Fruit fly (Drosophila melanogaster) whole organism, embryonic: Measurements from ENCODE around the gene Sld5.

Experiments used
- Adf1 ChIP-seq: fragments of 200-800 bp; sonication (Bioruptor generic); IDR thresholded peaks from 2 replicates; pipeline ENCODE4 v1.3.6; 2022; ENCODE audit warnings: missing biosample characterization, missing genetic modification characterization
- Blimp-1 ChIP-seq: fragments of 200-800 bp; sonication (Bioruptor generic); optimal IDR thresholded peaks from 3 replicates; lab custom pipeline; 2018; ENCODE audit warnings: missing biosample characterization, missing genetic modification characterization, mild to moderate bottlenecking, moderate library complexity, missing genetic modification reagents
- CG10209 ChIP-seq: fragments of 200-800 bp; sonication (Bioruptor generic); optimal IDR thresholded peaks from 3 replicates; lab custom pipeline; 2017; ENCODE audit warnings: missing biosample characterization, mild to moderate bottlenecking, missing genetic modification characterization, missing genetic modification reagents
- CG11504 ChIP-seq: fragments of 200-800 bp; sonication (Bioruptor generic); optimal IDR thresholded peaks from 3 replicates; lab custom pipeline; 2019; ENCODE audit warnings: missing biosample characterization, mild to moderate bottlenecking, missing genetic modification characterization, moderate library complexity
- CG12744 ChIP-seq: fragments of 200-800 bp; sonication (Bioruptor generic); optimal IDR thresholded peaks from 2 replicates; lab custom pipeline; 2016; ENCODE audit warnings: missing biosample characterization, missing genetic modification characterization
- CG13775 ChIP-seq: fragments of 200-800 bp; sonication (Bioruptor generic); optimal IDR thresholded peaks from 3 replicates; lab custom pipeline; 2017; ENCODE audit warnings: missing biosample characterization, mild to moderate bottlenecking, missing genetic modification characterization
- CG14441 ChIP-seq: fragments of 200-800 bp; sonication (Bioruptor generic); IDR thresholded peaks from 2 replicates; pipeline ENCODE4 v1.3.6; 2022; ENCODE audit warnings: missing biosample characterization, missing genetic modification characterization
- CG15269 ChIP-seq: fragments of 200-800 bp; sonication (Bioruptor generic); optimal IDR thresholded peaks from 2 replicates; lab custom pipeline; 2018; ENCODE audit warnings: missing biosample characterization, mild to moderate bottlenecking, missing genetic modification characterization, moderate library complexity
- CG15601 ChIP-seq: fragments of 200-800 bp; sonication (Bioruptor generic); optimal IDR thresholded peaks from 3 replicates; lab custom pipeline; 2019; ENCODE audit warnings: missing biosample characterization, mild to moderate bottlenecking, missing genetic modification characterization, moderate library complexity
- CG17361 ChIP-seq: fragments of 200-800 bp; sonication (Bioruptor generic); IDR thresholded peaks from 3 replicates; pipeline ENCODE4 v1.3.6; 2022; ENCODE audit warnings: missing biosample characterization, missing genetic modification characterization
- CG17802 ChIP-seq: fragments of 200-800 bp; sonication (Bioruptor generic); optimal IDR thresholded peaks from 2 replicates; lab custom pipeline; 2018; ENCODE audit warnings: missing biosample characterization, mild to moderate bottlenecking, missing genetic modification characterization, moderate library complexity
- CG2202 ChIP-seq: fragments of 200-800 bp; sonication (Bioruptor generic); optimal IDR thresholded peaks from 2 replicates; lab custom pipeline; 2018; ENCODE audit warnings: missing biosample characterization, mild to moderate bottlenecking, missing genetic modification characterization
- CG31224 ChIP-seq: fragments of 200-800 bp; sonication (Bioruptor generic); IDR thresholded peaks from 2 replicates; pipeline ENCODE4 v1.3.6; 2022; ENCODE audit warnings: missing biosample characterization, missing genetic modification characterization
- CG33213 ChIP-seq: fragments of 200-800 bp; sonication (Bioruptor generic); optimal IDR thresholded peaks from 3 replicates; lab custom pipeline; 2016; ENCODE audit warnings: missing biosample characterization, missing genetic modification characterization
- CG4854 ChIP-seq: fragments of 200-800 bp; sonication (Bioruptor generic); optimal IDR thresholded peaks from 2 replicates; lab custom pipeline; 2016; ENCODE audit warnings: missing biosample characterization, missing genetic modification characterization, inconsistent platforms
- CG6813 ChIP-seq: fragments of 200-800 bp; sonication (Bioruptor generic); optimal IDR thresholded peaks from 2 replicates; lab custom pipeline; 2017; ENCODE audit warnings: missing biosample characterization, missing genetic modification characterization, mild to moderate bottlenecking, moderate library complexity, missing genetic modification reagents
- CG7271 ChIP-seq: fragments of 200-800 bp; sonication (Bioruptor generic); optimal IDR thresholded peaks from 2 replicates; lab custom pipeline; 2018; ENCODE audit warnings: missing biosample characterization, mild to moderate bottlenecking, missing genetic modification characterization, moderate library complexity
- CG8290 ChIP-seq, 3 experiments: fragments of 200-800 bp; sonication (Bioruptor generic); optimal IDR thresholded peaks; 2 replicates each; lab custom pipeline; 2016 to 2019; ENCODE audit warnings: missing biosample characterization in 3 of 3, missing genetic modification characterization in 3 of 3, mild to moderate bottlenecking in 2 of 3, moderate library complexity in 1 of 3
- CG8388 ChIP-seq: fragments of 200-800 bp; sonication (Bioruptor generic); optimal IDR thresholded peaks from 2 replicates; lab custom pipeline; 2019; ENCODE audit warnings: missing biosample characterization, mild to moderate bottlenecking, missing genetic modification characterization, moderate library complexity
- D19B ChIP-seq: fragments of 200-800 bp; sonication (Bioruptor generic); optimal IDR thresholded peaks from 2 replicates; lab custom pipeline; 2017; ENCODE audit warnings: missing biosample characterization, mild to moderate bottlenecking, missing genetic modification characterization
- Eip74EF ChIP-seq, 2 experiments: fragments of 200-800 bp in 1 of 2; fragments of >200 bp in 1 of 2; sonication (Bioruptor generic) in 1 of 2; optimal IDR thresholded peaks; 2 replicates each; lab custom pipeline; 2017 to 2019; ENCODE audit warnings: missing biosample characterization in 2 of 2, missing genetic modification characterization in 2 of 2, mild to moderate bottlenecking in 1 of 2, moderate library complexity in 1 of 2
- Ets97D ChIP-seq: fragments of 200-800 bp; sonication (Bioruptor generic); optimal IDR thresholded peaks from 3 replicates; lab custom pipeline; 2016; ENCODE audit warnings: missing biosample characterization, missing genetic modification characterization
- Fer3 ChIP-seq: fragments of 200-800 bp; sonication (Bioruptor generic); optimal IDR thresholded peaks from 2 replicates; lab custom pipeline; 2018; ENCODE audit warnings: missing biosample characterization, mild to moderate bottlenecking, missing genetic modification characterization, moderate library complexity
- H15 ChIP-seq: fragments of 200-800 bp; sonication (Bioruptor generic); IDR thresholded peaks from 3 replicates; pipeline ENCODE4 v1.3.6; 2022; ENCODE audit warnings: missing biosample characterization, missing genetic modification characterization
- HLH54F ChIP-seq: fragments of 200-800 bp; sonication (Bioruptor generic); optimal IDR thresholded peaks from 3 replicates; lab custom pipeline; 2016; ENCODE audit warnings: missing biosample characterization, missing genetic modification characterization
- HLHmδ ChIP-seq: fragments of 200-800 bp; sonication (Bioruptor generic); optimal IDR thresholded peaks from 2 replicates; lab custom pipeline; 2018; ENCODE audit warnings: missing biosample characterization, mild to moderate bottlenecking, missing genetic modification characterization, moderate library complexity
- Hsf ChIP-seq: fragments of 200-800 bp; sonication (Bioruptor generic); optimal IDR thresholded peaks from 3 replicates; lab custom pipeline; 2016; ENCODE audit warnings: missing biosample characterization, missing genetic modification characterization
- Lim3 ChIP-seq: fragments of 200-800 bp; sonication (Bioruptor generic); IDR thresholded peaks from 2 replicates; pipeline ENCODE4 v1.3.6; 2022; ENCODE audit warnings: missing biosample characterization, missing genetic modification characterization
- Pdp1 ChIP-seq, 2 experiments: fragments of 200-800 bp; sonication (Bioruptor generic); optimal IDR thresholded peaks; 3 replicates each; lab custom pipeline; 2016; ENCODE audit warnings: missing biosample characterization in 2 of 2, missing genetic modification characterization in 2 of 2, mild to moderate bottlenecking in 1 of 2, moderate library complexity in 1 of 2
- Sox100B ChIP-seq: fragments of 200-800 bp; sonication (Bioruptor generic); optimal IDR thresholded peaks from 3 replicates; lab custom pipeline; 2018; ENCODE audit warnings: missing biosample characterization, mild to moderate bottlenecking, missing genetic modification characterization
- Sry-β ChIP-seq: fragments of 200-800 bp; sonication (Bioruptor generic); optimal IDR thresholded peaks from 2 replicates; lab custom pipeline; 2018; ENCODE audit warnings: missing biosample characterization, mild to moderate bottlenecking, missing genetic modification characterization, moderate library complexity
- YL-1 ChIP-seq: fragments of 200-800 bp; sonication (Bioruptor generic); optimal IDR thresholded peaks from 3 replicates; lab custom pipeline; 2017; ENCODE audit warnings: missing biosample characterization, mild to moderate bottlenecking, missing genetic modification characterization
- bbx ChIP-seq: fragments of 200-800 bp; sonication (Bioruptor generic); IDR thresholded peaks from 2 replicates; pipeline ENCODE4 v1.3.6; 2022; ENCODE audit warnings: missing biosample characterization, missing genetic modification characterization; ENCODE audit not compliant: partially characterized antibody
- cas ChIP-seq: fragments of 200-800 bp; sonication (Bioruptor generic); IDR thresholded peaks from 2 replicates; pipeline ENCODE4 v1.3.6; 2022; ENCODE audit warnings: missing biosample characterization, missing genetic modification characterization
- chm ChIP-seq: fragments of 200-800 bp; sonication (Bioruptor generic); IDR thresholded peaks from 2 replicates; pipeline ENCODE4 v1.3.6; 2022; ENCODE audit warnings: missing biosample characterization, missing genetic modification characterization
- fd64A ChIP-seq: fragments of 200-800 bp; sonication (Bioruptor generic); optimal IDR thresholded peaks from 3 replicates; lab custom pipeline; 2018; ENCODE audit warnings: missing biosample characterization, mild to moderate bottlenecking, missing genetic modification characterization
- ind ChIP-seq: fragments of 200-800 bp; sonication (Bioruptor generic); optimal IDR thresholded peaks from 3 replicates; lab custom pipeline; 2016; ENCODE audit warnings: missing biosample characterization, missing genetic modification characterization
- mld ChIP-seq: fragments of 200-800 bp; sonication (Bioruptor generic); IDR thresholded peaks from 3 replicates; pipeline ENCODE4 v1.3.6; 2022; ENCODE audit warnings: missing biosample characterization, missing genetic modification characterization; ENCODE audit not compliant: partially characterized antibody
- nom ChIP-seq: fragments of 200-800 bp; sonication (Bioruptor generic); optimal IDR thresholded peaks from 2 replicates; lab custom pipeline; 2017; ENCODE audit warnings: missing biosample characterization, missing genetic modification characterization, mild to moderate bottlenecking, moderate library complexity, missing genetic modification reagents
- peb ChIP-seq: fragments of 200-800 bp; sonication (Bioruptor generic); IDR thresholded peaks from 2 replicates; pipeline ENCODE4 v1.3.6; 2022; ENCODE audit warnings: missing biosample characterization, missing genetic modification characterization
- repo ChIP-seq: fragments of 200-800 bp; sonication (Bioruptor generic); optimal IDR thresholded peaks from 2 replicates; lab custom pipeline; 2016; ENCODE audit warnings: missing biosample characterization, missing genetic modification characterization
- sna ChIP-seq: fragments of 200-800 bp; sonication (Bioruptor generic); IDR thresholded peaks from 2 replicates; pipeline ENCODE4 v1.3.6; 2022; ENCODE audit warnings: missing biosample characterization, missing genetic modification characterization; ENCODE audit not compliant: partially characterized antibody
- tup ChIP-seq: fragments of 200-800 bp; sonication (Bioruptor generic); optimal IDR thresholded peaks from 2 replicates; lab custom pipeline; 2016; ENCODE audit warnings: missing biosample characterization, mild to moderate bottlenecking, missing genetic modification characterization, moderate library complexity
- vvl ChIP-seq: fragments of 200-800 bp; sonication (Bioruptor generic); IDR thresholded peaks from 2 replicates; pipeline ENCODE4 v1.3.6; 2022; ENCODE audit warnings: missing biosample characterization, missing genetic modification characterization
- wor ChIP-seq: fragments of 200-800 bp; sonication (Bioruptor generic); IDR thresholded peaks from 2 replicates; pipeline ENCODE4 v1.3.6; 2022; ENCODE audit warnings: missing biosample characterization, missing genetic modification characterization
- zfh2 ChIP-seq: fragments of 200-800 bp; sonication (Bioruptor generic); optimal IDR thresholded peaks from 2 replicates; lab custom pipeline; 2016; ENCODE audit warnings: missing biosample characterization, missing genetic modification characterization

Sld5 gene

dm6 chr3R:26020244-26021171 is 35.8 kb downstream of the Sld5 start (continued):
- no peak for TF ChIP-seq mld (GFP tag; lab: Robert Waterston, UW)
- peak; percentile 69 for TF ChIP-seq CG10209 (GFP tag; lab: Kevin White, UChicago)
- peak; percentile 99 for TF ChIP-seq HLHmδ (GFP tag; lab: Kevin White, UChicago)
- TF ChIP-seq CG2202, result peak; percentile 36
- TF ChIP-seq repo (GFP tag; lab: Kevin White, UChicago), result no peak
- no peak for TF ChIP-seq cas (GFP tag; lab: Robert Waterston, UW)
- no peak for TF ChIP-seq CG33213
- no peak for TF ChIP-seq zfh2 (GFP tag; lab: Kevin White, UChicago)
- peak; percentile 57 for TF ChIP-seq CG15601 (tag; lab: Kevin White, UChicago)
- TF ChIP-seq bbx (GFP tag; lab: Robert Waterston, UW), result 0 out of 2 replicates have a peak, but pooled peaks have one; percentile 51
- 0 out of 2 replicates have a peak, but pooled peaks have one; percentile 11 for TF ChIP-seq CG31224 (GFP tag; lab: Robert Waterston, UW)
- peak; percentile 37 for TF ChIP-seq CG17802 (tag; lab: Kevin White, UChicago)
- TF ChIP-seq tup (GFP tag; lab: Kevin White, UChicago), result no peak
- peak; percentile 62 for TF ChIP-seq CG6813 (GFP tag; lab: Kevin White, UChicago)
- peak in 1 of 2 experiments; percentile 5 for TF ChIP-seq Eip74EF (GFP tag; optimal IDR thresholded peaks at IDR 0.05; lab: Kevin White, UChicago)
- TF ChIP-seq sna (GFP tag; lab: Robert Waterston, UW), result no peak
- no peak for TF ChIP-seq CG12744 (GFP tag; lab: Kevin White, UChicago)
- TF ChIP-seq CG8290 (GFP tag; optimal IDR thresholded peaks at IDR 0.05; lab: Kevin White, UChicago), result no peak
- TF ChIP-seq CG8290 (tag; optimal IDR thresholded peaks at IDR 0.05; lab: Kevin White, UChicago), result peak in 1 of 2 experiments; percentile 72
- TF ChIP-seq Adf1 (GFP tag; lab: Robert Waterston, UW), result peak; percentile 88
- TF ChIP-seq HLH54F (GFP tag; lab: Kevin White, UChicago), result no peak
- peak; percentile 78; the same call in 2 of the 3 replicates for TF ChIP-seq CG17361 (GFP tag; lab: Robert Waterston, UW)
- TF ChIP-seq CG7271 (tag; lab: Kevin White, UChicago), result no peak
- TF ChIP-seq CG15269, result peak; percentile 72
- TF ChIP-seq CG11504 (tag; lab: Kevin White, UChicago), result peak; percentile 84
- TF ChIP-seq Hsf (GFP tag; lab: Kevin White, UChicago), result peak; percentile 22
- TF ChIP-seq Sox100B, result peak; percentile 76
- peak; percentile 59 for TF ChIP-seq ind
- peak; percentile 72 for TF ChIP-seq Blimp-1
- TF ChIP-seq CG14441 (GFP tag; lab: Robert Waterston, UW), result peak; percentile 64
- TF ChIP-seq nom (GFP tag; lab: Kevin White, UChicago), result peak; percentile 10
- TF ChIP-seq YL-1, result no peak
- TF ChIP-seq CG4854, result no peak
- TF ChIP-seq vvl (GFP tag; lab: Robert Waterston, UW), result peak; percentile 62
- 0 out of 2 replicates have a peak, but pooled peaks have one; percentile 8 for TF ChIP-seq peb (GFP tag; lab: Robert Waterston, UW)
- peak; percentile 76 for TF ChIP-seq CG8388 (GFP tag; lab: Kevin White, UChicago)
- TF ChIP-seq H15 (GFP tag; lab: Robert Waterston, UW), result no peak; the same call in 2 of the 3 replicates
- TF ChIP-seq fd64A, result no peak
- TF ChIP-seq Ets97D (GFP tag; lab: Kevin White, UChicago), result no peak
- peak; percentile 11 for TF ChIP-seq Sry-β
- peak; percentile 49 for TF ChIP-seq CG13775 (GFP tag; lab: Kevin White, UChicago)
- no peak for TF ChIP-seq Lim3
- peak in 1 of 2 experiments; percentile 0 for TF ChIP-seq Pdp1 (GFP tag; optimal IDR thresholded peaks at IDR 0.05; lab: Kevin White, UChicago)
- TF ChIP-seq wor (GFP tag; lab: Robert Waterston, UW), result peak; percentile 53; the same call in 1 of the 2 replicates
- peak; percentile 8; the same call in 1 of the 2 replicates for TF ChIP-seq chm (GFP tag; lab: Robert Waterston, UW)
- peak; percentile 30 for TF ChIP-seq D19B (GFP tag; lab: Kevin White, UChicago)
- TF ChIP-seq Fer3 (tag; lab: Kevin White, UChicago), result peak; percentile 47
